Worm (Caenorhabditis elegans): ENCODE results near the gene T20D4.10.
"Not testable (repeated sequence)": the region's sequence is repeated elsewhere in the genome, so short reads cannot be mapped to it uniquely, and the experiment has no call there.

DNA sequence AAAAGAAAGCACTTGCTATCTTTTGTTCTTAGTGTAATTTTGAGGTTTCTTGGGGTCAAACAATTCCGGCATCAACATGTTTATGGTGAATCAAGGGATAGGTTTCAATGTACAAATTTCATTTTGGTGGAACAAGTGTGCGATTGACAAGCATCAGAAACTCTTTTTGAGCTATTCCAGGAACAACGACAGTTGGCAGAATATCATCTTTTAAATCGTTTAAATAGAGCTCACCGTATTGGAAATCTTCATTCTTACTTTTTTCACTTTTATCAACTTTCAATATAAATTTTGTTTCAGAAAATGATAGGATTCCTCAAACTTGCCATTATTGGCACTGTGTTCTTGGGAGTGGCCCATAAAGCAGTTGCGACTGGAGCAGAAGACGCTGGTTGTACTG is at the start of gene T20D4.10:
- TF ChIP-seq ztf-29 (GFP tag; IDR thresholded peaks at IDR 0.05); ref-1 (GFP tag; conservative IDR thresholded peaks at IDR 0.05); T22C8.4 (GFP tag; IDR thresholded peaks at IDR 0.05); med-1 (GFP tag; optimal IDR thresholded peaks at IDR 0.05; ENCODE audit: insufficient read depth); cog-1 (tag; optimal IDR thresholded peaks at IDR 0.05); tab-1 (GFP tag; IDR thresholded peaks at IDR 0.05): not testable (repeated sequence)
